Worm (Caenorhabditis elegans) whole organism, L4 larva: ENCODE data around the gene C17G10.6.

ENCODE experiments used
- T20F7.1 ChIP-seq: fragments of 200-800 bp; sonication (Bioruptor generic); optimal IDR thresholded peaks from 2 replicates; lab custom pipeline; 2018; ENCODE audit warnings: mild to moderate bottlenecking, missing genetic modification characterization, missing compliant biosample characterization
- T26A8.4 ChIP-seq: fragments of 200-800 bp; sonication (Bioruptor generic); IDR thresholded peaks from 2 replicates; pipeline ENCODE4 v1.3.6; 2022; ENCODE audit warnings: missing genetic modification characterization, missing compliant biosample characterization
- Y105C5A.15 ChIP-seq: fragments of 200-800 bp; sonication (Bioruptor generic); IDR thresholded peaks from 2 replicates; pipeline ENCODE4 v1.3.6; 2022; ENCODE audit warnings: missing genetic modification characterization, missing compliant biosample characterization
- Y5F2A.4 ChIP-seq: fragments of 200-800 bp; sonication (Bioruptor generic); optimal IDR thresholded peaks from 2 replicates; lab custom pipeline; 2018; ENCODE audit warnings: mild to moderate bottlenecking, missing genetic modification characterization, missing compliant biosample characterization
- ZK337.2 ChIP-seq: fragments of 200-800 bp; sonication (Bioruptor generic); IDR thresholded peaks from 2 replicates; pipeline ENCODE4 v1.3.6; 2022; ENCODE audit warnings: missing genetic modification reagents, missing genetic modification characterization, missing compliant biosample characterization
- ZK546.5 ChIP-seq, 2 experiments: sonication (generic microtip); optimal IDR thresholded peaks; 2 replicates each; lab custom pipeline; 2017; ENCODE audit warnings: missing biosample characterization in 2 of 2, missing genetic modification characterization in 2 of 2
- aha-1 ChIP-seq: fragments of 150-350 bp; peaks from one replicate; lab custom pipeline; 2014; ENCODE audit warnings: missing biosample characterization, missing genetic modification characterization
- arid-1 ChIP-seq: fragments of 200-800 bp; sonication (Bioruptor generic); conservative IDR thresholded peaks from 2 replicates; pipeline ENCODE4 v1.3.6; 2022; ENCODE audit warnings: missing genetic modification reagents, missing genetic modification characterization, missing compliant biosample characterization
- ceh-20 ChIP-seq: fragments of 200-800 bp; sonication (Bioruptor generic); IDR thresholded peaks from 2 replicates; pipeline ENCODE4 v1.3.6; 2022; ENCODE audit warnings: missing genetic modification reagents, missing genetic modification characterization, missing compliant biosample characterization
- ceh-28 ChIP-seq: fragments of 150-350 bp; optimal IDR thresholded peaks from 2 replicates; lab custom pipeline; 2014; ENCODE audit warnings: missing biosample characterization, missing genetic modification reagents, missing genetic modification characterization
- ceh-44 ChIP-seq: fragments of 200-800 bp; sonication (Bioruptor generic); IDR thresholded peaks from 2 replicates; pipeline ENCODE4 v1.3.6; 2022; ENCODE audit warnings: missing genetic modification reagents, missing genetic modification characterization, missing compliant biosample characterization
- ctbp-1 ChIP-seq: fragments of 200-800 bp; sonication (Bioruptor generic); IDR thresholded peaks from 2 replicates; pipeline ENCODE4 v1.3.6; 2022; ENCODE audit warnings: missing genetic modification reagents, missing genetic modification characterization, missing compliant biosample characterization
- daf-12 ChIP-seq: fragments of 150-350 bp; optimal IDR thresholded peaks from 2 replicates; lab custom pipeline; 2014; ENCODE audit warnings: missing biosample characterization, missing genetic modification reagents, missing genetic modification characterization
- daf-8 ChIP-seq: fragments of 200-800 bp; sonication (Bioruptor generic); IDR thresholded peaks from 2 replicates; pipeline ENCODE4 v1.3.6; 2022; ENCODE audit warnings: missing genetic modification characterization, missing compliant biosample characterization
- dmd-6 ChIP-seq: fragments of 200-800 bp; sonication (Bioruptor generic); IDR thresholded peaks from 2 replicates; pipeline ENCODE4 v1.3.6; 2022; ENCODE audit warnings: missing genetic modification reagents, missing genetic modification characterization, missing compliant biosample characterization
- dmd-9 ChIP-seq: fragments of 200-800 bp; sonication (Bioruptor generic); IDR thresholded peaks from 2 replicates; pipeline ENCODE4 v1.3.6; 2022; ENCODE audit warnings: missing genetic modification reagents, missing genetic modification characterization, missing compliant biosample characterization
- dpl-1 ChIP-seq: fragments of 150-350 bp; optimal IDR thresholded peaks from 2 replicates; lab custom pipeline; 2014; ENCODE audit warnings: missing biosample characterization, missing genetic modification reagents, missing genetic modification characterization
- duxl-1 ChIP-seq: sonication (generic microtip); optimal IDR thresholded peaks from 2 replicates; lab custom pipeline; 2016; ENCODE audit warnings: mild to moderate bottlenecking, missing genetic modification characterization, moderate library complexity, missing compliant biosample characterization; ENCODE audit not compliant: poor library complexity
- egl-43 ChIP-seq: fragments of 200-800 bp; sonication (Bioruptor generic); IDR thresholded peaks from 2 replicates; pipeline ENCODE4 v1.3.6; 2022; ENCODE audit warnings: missing genetic modification reagents, missing genetic modification characterization, missing compliant biosample characterization
- fkh-10 ChIP-seq: fragments of 150-350 bp; optimal IDR thresholded peaks from 2 replicates; lab custom pipeline; 2014; ENCODE audit warnings: missing biosample characterization, missing genetic modification reagents, missing genetic modification characterization
- hif-1 ChIP-seq, 2 experiments: sonication (generic microtip); optimal IDR thresholded peaks; 2 replicates each; lab custom pipeline; 2016 to 2017; ENCODE audit warnings: missing compliant biosample characterization in 2 of 2, missing genetic modification characterization in 2 of 2, missing genetic modification reagents in 2 of 2, missing genotype in 2 of 2, mild to moderate bottlenecking in 1 of 2
- hlh-30 ChIP-seq: sonication (generic microtip); optimal IDR thresholded peaks from 2 replicates; lab custom pipeline; 2017; ENCODE audit warnings: antibody characterized with exemption, mild to moderate bottlenecking, missing genetic modification characterization, missing compliant biosample characterization; ENCODE audit not compliant: insufficient read depth
- hmg-1.1 ChIP-seq: fragments of 200-800 bp; sonication (Bioruptor generic); IDR thresholded peaks from 2 replicates; pipeline ENCODE4 v1.3.6; 2022; ENCODE audit warnings: missing genetic modification reagents, missing genetic modification characterization, missing compliant biosample characterization
- jun-1 ChIP-seq: fragments of 150-350 bp; optimal IDR thresholded peaks from 2 replicates; lab custom pipeline; 2014; ENCODE audit warnings: missing biosample characterization, missing genetic modification reagents, missing genetic modification characterization
- lin-13 ChIP-seq: fragments of 150-350 bp; optimal IDR thresholded peaks from 2 replicates; lab custom pipeline; 2014; ENCODE audit warnings: missing biosample characterization, missing genetic modification reagents, missing genetic modification characterization
- mdt-29 ChIP-seq: fragments of 200-800 bp; sonication (Bioruptor generic); IDR thresholded peaks from 2 replicates; pipeline ENCODE4 v1.3.6; 2022; ENCODE audit warnings: missing genetic modification reagents, missing genetic modification characterization, missing compliant biosample characterization
- mxl-2 ChIP-seq: fragments of 200-800 bp; sonication (Bioruptor generic); conservative IDR thresholded peaks from 2 replicates; pipeline ENCODE4 v1.3.6; 2022; ENCODE audit warnings: missing genetic modification reagents, missing genetic modification characterization, missing compliant biosample characterization
- mxl-3 ChIP-seq: fragments of 200-800 bp; sonication (Bioruptor generic); optimal IDR thresholded peaks from 2 replicates; lab custom pipeline; 2018; ENCODE audit warnings: mild to moderate bottlenecking, missing genetic modification characterization, missing compliant biosample characterization
- nhr-10 ChIP-seq: fragments of 150-350 bp; optimal IDR thresholded peaks from 2 replicates; lab custom pipeline; 2014; ENCODE audit warnings: missing biosample characterization, missing genetic modification characterization
- nhr-102 ChIP-seq: sonication (generic microtip); optimal IDR thresholded peaks from 2 replicates; lab custom pipeline; 2016; ENCODE audit warnings: mild to moderate bottlenecking, missing genetic modification characterization, moderate library complexity, missing compliant biosample characterization
- nhr-25 ChIP-seq: sonication (generic microtip); optimal IDR thresholded peaks from 2 replicates; lab custom pipeline; 2017; ENCODE audit warnings: missing genetic modification characterization, mild to moderate bottlenecking, missing compliant biosample characterization, antibody characterized with exemption, moderate library complexity, borderline replicate concordance; ENCODE audit not compliant: insufficient read depth
- nhr-41 ChIP-seq: fragments of 200-800 bp; sonication (Bioruptor generic); IDR thresholded peaks from 2 replicates; pipeline ENCODE4 v1.3.6; 2022; ENCODE audit warnings: missing genetic modification reagents, missing genetic modification characterization, missing compliant biosample characterization
- pha-4 ChIP-seq, 2 experiments: fragments of 150-350 bp in 1 of 2; fragments of 200-800 bp in 1 of 2; sonication (Bioruptor generic) in 1 of 2; IDR thresholded peaks in 1 of 2; optimal IDR thresholded peaks in 1 of 2; 2 replicates each; pipeline versions ENCODE4 v1.3.6 to Lab custom; 2014 to 2022; ENCODE audit warnings: missing genetic modification characterization in 2 of 2, missing genetic modification reagents in 2 of 2, missing biosample characterization in 1 of 2, missing compliant biosample characterization in 1 of 2
- php-3 ChIP-seq: fragments of 200-800 bp; sonication (Bioruptor generic); IDR thresholded peaks from 2 replicates; pipeline ENCODE4 v1.3.6; 2022; ENCODE audit warnings: missing genetic modification reagents, missing genetic modification characterization, missing compliant biosample characterization
- pqm-1 ChIP-seq: sonication (generic microtip); optimal IDR thresholded peaks from 2 replicates; lab custom pipeline; 2017; ENCODE audit warnings: missing biosample characterization, missing genetic modification characterization
- rbr-2 ChIP-seq: sonication (generic microtip); optimal IDR thresholded peaks from 2 replicates; lab custom pipeline; 2016; ENCODE audit warnings: missing genotype, missing genetic modification characterization, missing compliant biosample characterization
- sdz-12 ChIP-seq: fragments of 200-800 bp; sonication (Bioruptor generic); optimal IDR thresholded peaks from 2 replicates; lab custom pipeline; 2018; ENCODE audit warnings: mild to moderate bottlenecking, missing genetic modification characterization, missing compliant biosample characterization
- set-16 ChIP-seq: fragments of 200-800 bp; sonication (Bioruptor generic); IDR thresholded peaks from 2 replicates; pipeline ENCODE4 v1.3.6; 2022; ENCODE audit warnings: missing genetic modification reagents, missing genetic modification characterization, missing compliant biosample characterization
- skn-1 ChIP-seq: fragments of 150-350 bp; optimal IDR thresholded peaks from 2 replicates; lab custom pipeline; 2014; ENCODE audit warnings: missing biosample characterization, missing genetic modification characterization
- snpc-1.2 ChIP-seq: fragments of 200-800 bp; sonication (Bioruptor generic); IDR thresholded peaks from 2 replicates; pipeline ENCODE4 v1.3.6; 2022; ENCODE audit warnings: missing genetic modification reagents, missing genetic modification characterization, missing compliant biosample characterization
- spr-1 ChIP-seq: sonication (generic microtip); optimal IDR thresholded peaks from 2 replicates; lab custom pipeline; 2016; ENCODE audit warnings: mild to moderate bottlenecking, missing genetic modification characterization, missing compliant biosample characterization
- vab-7 ChIP-seq: fragments of 200-800 bp; sonication (Bioruptor generic); IDR thresholded peaks from 2 replicates; pipeline ENCODE4 v1.3.6; 2022; ENCODE audit warnings: missing genetic modification reagents, missing genetic modification characterization, missing compliant biosample characterization
- zfp-2 ChIP-seq: sonication (generic microtip); optimal IDR thresholded peaks from 2 replicates; lab custom pipeline; 2016; ENCODE audit warnings: mild to moderate bottlenecking, missing genetic modification characterization, missing compliant biosample characterization
- zfp-3 ChIP-seq: fragments of 200-800 bp; sonication (Bioruptor generic); conservative IDR thresholded peaks from 2 replicates; pipeline ENCODE4 v1.3.6; 2022; ENCODE audit warnings: missing genetic modification reagents, missing genetic modification characterization, missing compliant biosample characterization

The C17G10.6 gene

ce11 chrII:5579236-5579635 lies 23.9 kb downstream of the C17G10.6 start:
- peak; percentile 76 for TF ChIP-seq aha-1
- TF ChIP-seq duxl-1 (tag; lab: Kevin White, UChicago), result no peak
- TF ChIP-seq, all 104 proteins: peak for 1

ce11 chrII:5578714-5579113 lies 24.4 kb downstream of the C17G10.6 start:
- TF ChIP-seq zfp-2 (tag; lab: Kevin White, UChicago) (no peak), mxl-3 (GFP tag; lab: Kevin White, UChicago) (no peak), set-16 (GFP tag; lab: Robert Waterston, UW) (peak; percentile 83), hlh-30 (tag; lab: Kevin White, UChicago) (no peak)

ce11 chrII:5578035-5578434 lies 25.1 kb downstream of the C17G10.6 start, which contains the start of gene T25E4.1:
Gene T25E4.1 (plus strand): TSS chrII:5578335.
- TF ChIP-seq spr-1 (tag; lab: Kevin White, UChicago), result no peak
- no peak for TF ChIP-seq zfp-3 (GFP tag; lab: Robert Waterston, UW)
- TF ChIP-seq mdt-29, result no peak
- TF ChIP-seq nhr-25 (tag; lab: Kevin White, UChicago), result no peak
- no peak for TF ChIP-seq ceh-28 (tag; lab: Kevin White, UChicago)
- TF ChIP-seq T20F7.1 (GFP tag; lab: Kevin White, UChicago), result no peak
- TF ChIP-seq ceh-44, result no peak
- no peak for TF ChIP-seq nhr-10
- no peak for TF ChIP-seq Y105C5A.15 (GFP tag; lab: Robert Waterston, UW)
- no peak for TF ChIP-seq mxl-3 (GFP tag; lab: Kevin White, UChicago)
- TF ChIP-seq nhr-41 (GFP tag; lab: Robert Waterston, UW), result no peak
- TF ChIP-seq ZK337.2, result no peak
- TF ChIP-seq skn-1 (tag; lab: Kevin White, UChicago), result no peak
- no peak for TF ChIP-seq dpl-1 (GFP tag; lab: Kevin White, UChicago)
- no peak for TF ChIP-seq sdz-12 (GFP tag; lab: Kevin White, UChicago)
- no peak for TF ChIP-seq snpc-1.2 (GFP tag; lab: Robert Waterston, UW)
- no peak for TF ChIP-seq set-16 (GFP tag; lab: Robert Waterston, UW)
- TF ChIP-seq T26A8.4 (GFP tag; lab: Robert Waterston, UW), result no peak
- TF ChIP-seq pqm-1, result no peak
- TF ChIP-seq jun-1 (tag; lab: Kevin White, UChicago), result no peak

- TF ChIP-seq dmd-9 (GFP tag; lab: Robert Waterston, UW), result peak; percentile 56
- TF ChIP-seq spr-1 (tag; lab: Kevin White, UChicago), result peak; percentile 11
- peak; percentile 56 for TF ChIP-seq nhr-102
- TF ChIP-seq php-3 (GFP tag; lab: Robert Waterston, UW), result peak; percentile 57; the same call in 1 of the 2 replicates
- peak in 1 of 2 experiments; percentile 6 for TF ChIP-seq hif-1 (tag; optimal IDR thresholded peaks at IDR 0.05; lab: Kevin White, UChicago)
- TF ChIP-seq ctbp-1 (GFP tag; lab: Robert Waterston, UW), result peak; percentile 63; the same call in 1 of the 2 replicates
- TF ChIP-seq rbr-2 (tag; lab: Kevin White, UChicago), result peak; percentile 60
- TF ChIP-seq Y5F2A.4, result peak; percentile 34
- TF ChIP-seq mxl-2 (GFP tag; lab: Robert Waterston, UW), result no peak
- peak; percentile 90 for TF ChIP-seq egl-43 (GFP tag; lab: Robert Waterston, UW)
- TF ChIP-seq ZK546.5 (tag; optimal IDR thresholded peaks at IDR 0.05; lab: Kevin White, UChicago), result no peak
- peak; percentile 67; the same call in 1 of the 2 replicates for TF ChIP-seq vab-7 (GFP tag; lab: Robert Waterston, UW)
- TF ChIP-seq ceh-20 (GFP tag; lab: Robert Waterston, UW), result peak; percentile 46; the same call in 1 of the 2 replicates
- no peak for TF ChIP-seq daf-12 (tag; lab: Kevin White, UChicago)
- TF ChIP-seq daf-8 (GFP tag; lab: Robert Waterston, UW), result no peak
- TF ChIP-seq T26A8.4 (GFP tag; lab: Robert Waterston, UW), result peak; percentile 50; the same call in 1 of the 2 replicates
- TF ChIP-seq hmg-1.1 (GFP tag; lab: Robert Waterston, UW), result peak; percentile 80
- peak; percentile 83 for TF ChIP-seq Y105C5A.15 (GFP tag; lab: Robert Waterston, UW)
- TF ChIP-seq pha-4 (GFP tag; IDR thresholded peaks at IDR 0.05; lab: Robert Waterston, UW), result peak; percentile 73
- no peak for TF ChIP-seq pha-4 (tag; optimal IDR thresholded peaks at IDR 0.05; lab: Kevin White, UChicago)
- TF ChIP-seq dmd-6 (GFP tag; lab: Robert Waterston, UW), result peak; percentile 59
- no peak for TF ChIP-seq fkh-10 (GFP tag; lab: Kevin White, UChicago)
- no peak for TF ChIP-seq lin-13 (GFP tag; lab: Kevin White, UChicago)
- peak; percentile 46; the same call in 1 of the 2 replicates for TF ChIP-seq arid-1 (GFP tag; lab: Robert Waterston, UW)
Observed at ce11 chrII:5577060-5577459, 26.0 kb downstream of the C17G10.6 start.
